Fruit fly (Drosophila melanogaster) whole organism, embryonic: Measurements from ENCODE around the gene NdufV3.

Experiments used
- CG10959 ChIP-seq: fragments of 200-800 bp; sonication (Bioruptor generic); IDR thresholded peaks from 2 replicates; pipeline ENCODE4 v1.3.6; 2022; ENCODE audit warnings: missing biosample characterization, missing genetic modification characterization
- ap ChIP-seq: fragments of 200-800 bp; sonication (Bioruptor generic); IDR thresholded peaks from 2 replicates; pipeline ENCODE4 v1.3.6; 2022; ENCODE audit warnings: missing biosample characterization, missing genetic modification characterization
- her ChIP-seq: fragments of 200-800 bp; sonication (Bioruptor generic); optimal IDR thresholded peaks from 2 replicates; lab custom pipeline; 2016; ENCODE audit warnings: missing biosample characterization, missing genetic modification characterization

DNA sequence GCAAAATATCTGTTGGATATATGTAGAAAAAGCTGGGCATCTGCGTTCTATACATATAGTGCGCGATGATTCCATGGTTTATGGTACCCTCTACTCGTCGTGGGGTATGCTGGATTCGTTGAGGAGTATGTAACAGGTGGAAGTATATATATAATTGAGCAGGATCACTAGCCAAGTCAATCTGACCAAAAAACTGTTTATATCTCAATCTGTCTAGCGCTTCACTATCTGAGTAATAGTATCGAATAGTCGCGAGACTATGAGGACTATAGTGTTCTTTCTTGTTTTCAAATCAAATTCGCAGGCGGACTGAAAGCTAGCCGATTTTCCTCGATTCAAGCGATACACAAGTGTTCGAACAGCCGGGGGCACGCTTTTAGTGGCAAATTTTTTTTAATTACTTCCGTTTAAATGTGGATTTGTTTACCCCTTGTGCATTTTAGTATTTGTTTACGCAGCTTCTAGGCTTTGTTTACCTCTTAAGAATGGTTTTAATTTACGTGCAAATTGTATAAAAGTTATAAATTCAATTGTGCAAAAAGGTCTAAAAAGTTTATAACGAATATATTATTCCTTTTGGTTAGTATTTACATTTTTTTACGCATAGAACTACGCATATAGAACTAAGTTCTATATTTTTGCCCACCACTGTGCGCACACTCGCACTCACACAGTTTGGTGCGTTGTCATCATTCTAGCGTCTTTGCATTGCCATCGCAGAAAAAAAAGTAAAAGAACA, 41.0 kb downstream of the NdufV3 start:
- TF ChIP-seq her (GFP tag; lab: Kevin White, UChicago) (peak; percentile 77), ap (GFP tag; lab: Robert Waterston, UW) (peak; percentile 74), CG10959 (GFP tag; lab: Robert Waterston, UW) (peak; percentile 81)
